Worm (Caenorhabditis elegans): ENCODE results near the gene lgc-47.

Gene lgc-47

ce11 chrX:9831215-9831614 lies 23.8 kb upstream of the lgc-47 start, which contains the start of gene rrc-1:
TSS of gene rrc-1 (minus strand) at chrX:9831288.
- no peak for TF ChIP-seq sup-37 (GFP tag; optimal IDR thresholded peaks at IDR 0.05)
- TF ChIP-seq ceh-8 (GFP tag; optimal IDR thresholded peaks at IDR 0.05) = peak; percentile 76

ce11 chrX:9822606-9823264 lies 15.3 kb upstream of the lgc-47 start:
- TF ChIP-seq egl-27 (tag; optimal IDR thresholded peaks at IDR 0.05) = peak; percentile 0 to 22
- peak; percentile 56 for TF ChIP-seq blmp-1 (tag; optimal IDR thresholded peaks at IDR 0.05)
- TF ChIP-seq nhr-20 (tag; optimal IDR thresholded peaks at IDR 0.05) = peak; percentile 64
- peak in 1 of 3 experiments; percentile 5 for TF ChIP-seq dpl-1 (GFP tag; optimal IDR thresholded peaks at IDR 0.05)
- TF ChIP-seq ces-1 (GFP tag; optimal IDR thresholded peaks at IDR 0.05) = no peak
- TF ChIP-seq lin-35 (GFP tag; optimal IDR thresholded peaks at IDR 0.05) = peak; percentile 36 to 60
- TF ChIP-seq dsc-1 (tag; optimal IDR thresholded peaks at IDR 0.05) = peak; percentile 25
- peak in 1 of 3 experiments; percentile 3 for TF ChIP-seq ceh-82 (tag; optimal IDR thresholded peaks at IDR 0.05)
- peak; percentile 90 for TF ChIP-seq skn-1 (tag; optimal IDR thresholded peaks at IDR 0.05)
- TF ChIP-seq unc-130 (tag; optimal IDR thresholded peaks at IDR 0.05) = peak; percentile 10
- TF ChIP-seq C16A3.4 (tag; optimal IDR thresholded peaks at IDR 0.05) = peak; percentile 31
- peak; percentile 45 for TF ChIP-seq tbx-2 (tag; optimal IDR thresholded peaks at IDR 0.05)
- TF ChIP-seq elt-2 (tag; optimal IDR thresholded peaks at IDR 0.05) = peak; percentile 36
- peak; percentile 76 for TF ChIP-seq snu-23 (GFP tag; optimal IDR thresholded peaks at IDR 0.05)
- peak; percentile 71 for TF ChIP-seq jun-1 (tag; optimal IDR thresholded peaks at IDR 0.05)
- peak; percentile 45 for TF ChIP-seq nhr-85 (tag)
- peak; percentile 71 for TF ChIP-seq nhr-71 (tag; optimal IDR thresholded peaks at IDR 0.05)
- no peak for TF ChIP-seq ama-1 (optimal IDR thresholded peaks at IDR 0.05)
- TF ChIP-seq nhr-19 (GFP tag; conservative IDR thresholded peaks at IDR 0.05) = peak; percentile 25; the same call in 1 of the 2 replicates
- peak; percentile 29 for TF ChIP-seq nhr-47 (tag; optimal IDR thresholded peaks at IDR 0.05)
- peak; percentile 50 for TF ChIP-seq swsn-7 (tag; optimal IDR thresholded peaks at IDR 0.05)
- TF ChIP-seq snpc-4 (tag; optimal IDR thresholded peaks at IDR 0.05) = no peak
- no peak for TF ChIP-seq ets-5 (GFP tag; IDR thresholded peaks at IDR 0.05)
- peak; percentile 54 for TF ChIP-seq xbp-1 (tag; optimal IDR thresholded peaks at IDR 0.05)
- no peak for TF ChIP-seq unc-30 (tag; optimal IDR thresholded peaks at IDR 0.05)
- TF ChIP-seq lin-14 (GFP tag; optimal IDR thresholded peaks at IDR 0.05) = peak; percentile 89
- no peak for TF ChIP-seq isw-1 (GFP tag; IDR thresholded peaks at IDR 0.05)
- TF ChIP-seq ztf-11 (tag; optimal IDR thresholded peaks at IDR 0.05) = no peak
- no peak for TF ChIP-seq nhr-76 (tag; optimal IDR thresholded peaks at IDR 0.05)
- TF ChIP-seq rnt-1 (tag; optimal IDR thresholded peaks at IDR 0.05) = peak; percentile 60
- no peak for TF ChIP-seq elt-3 (tag; optimal IDR thresholded peaks at IDR 0.05)
- TF ChIP-seq lsy-2 (tag; optimal IDR thresholded peaks at IDR 0.05) = peak; percentile 27 to 67
- TF ChIP-seq nhr-90 (tag; optimal IDR thresholded peaks at IDR 0.05; ENCODE audit: poor library complexity) = peak; percentile 33
- peak; percentile 62 for TF ChIP-seq mep-1 (tag; optimal IDR thresholded peaks at IDR 0.05)
- peak; percentile 55 for TF ChIP-seq lir-3 (tag; optimal IDR thresholded peaks at IDR 0.05; ENCODE audit: poor library complexity)
- peak in 1 of 2 experiments; percentile 51 for TF ChIP-seq efl-1 (optimal IDR thresholded peaks at IDR 0.05)
- TF ChIP-seq efl-1 (GFP tag; optimal IDR thresholded peaks at IDR 0.05 in 1 of 2) = peak in 1 of 2 experiments; percentile 47

- TF ChIP-seq aha-1 (tag; optimal IDR thresholded peaks at IDR 0.05) (no peak), Y116A8C.19 (tag; optimal IDR thresholded peaks at IDR 0.05; ENCODE audit: borderline replicate concordance) (no peak), rnt-1 (tag; optimal IDR thresholded peaks at IDR 0.05) (no peak), fos-1 (tag; optimal IDR thresholded peaks at IDR 0.05) (no peak), lin-14 (GFP tag; optimal IDR thresholded peaks at IDR 0.05) (no peak), ceh-90 (tag; optimal IDR thresholded peaks at IDR 0.05) (no peak), lir-3 (tag; optimal IDR thresholded peaks at IDR 0.05; ENCODE audit: poor library complexity) (no peak), elt-2 (tag; optimal IDR thresholded peaks at IDR 0.05) (no peak), nhr-47 (tag; optimal IDR thresholded peaks at IDR 0.05) (no peak), mef-2 (tag; optimal IDR thresholded peaks at IDR 0.05) (no peak)
These were observed 14.7 kb upstream of the lgc-47 start, which contains the start of gene dpy-22 for ce11 chrX:9822173-9822572. TSS of gene dpy-22 (minus strand) at chrX:9822273.

Data from whole organism, L1 larva.